Worm (Caenorhabditis elegans): ENCODE data around the gene srh-56.

srh-56 gene

DNA sequence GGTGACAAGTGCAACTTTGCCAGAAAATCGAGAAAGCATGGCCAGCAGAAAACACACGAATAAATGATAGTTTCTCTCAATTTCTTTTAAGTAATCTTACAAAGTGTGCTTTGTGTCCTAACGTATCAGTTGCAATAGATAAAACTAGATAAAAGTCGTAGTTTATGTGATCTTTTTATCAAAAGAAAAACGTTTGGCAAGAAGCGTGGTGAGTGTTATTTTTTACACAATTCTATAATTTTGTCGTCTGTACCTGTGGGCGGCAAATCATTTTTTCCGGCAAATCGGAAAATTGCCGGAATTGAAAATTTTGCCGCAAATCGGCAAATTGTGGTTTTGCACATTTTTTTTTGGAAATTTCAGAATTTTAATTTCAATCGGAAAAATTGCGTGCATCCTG, 4.2 kb upstream of the srh-56 start, which contains the start of gene R05D8.9:
TSS of gene R05D8.9 (minus strand) at position 101 of the 400 bp plus-strand sequence.
- TF ChIP-seq med-1 (GFP tag; optimal IDR thresholded peaks at IDR 0.05; ENCODE audit: insufficient read depth) (no peak), flt-1 (GFP tag; IDR thresholded peaks at IDR 0.05) (no peak), tab-1 (GFP tag; IDR thresholded peaks at IDR 0.05) (no peak), klf-2 (GFP tag; conservative IDR thresholded peaks at IDR 0.05) (no peak), T22C8.4 (GFP tag; IDR thresholded peaks at IDR 0.05) (no peak), ref-1 (GFP tag; conservative IDR thresholded peaks at IDR 0.05) (no peak), ztf-29 (GFP tag; IDR thresholded peaks at IDR 0.05) (no peak), ztf-23 (GFP tag; IDR thresholded peaks at IDR 0.05) (no peak), cog-1 (tag; optimal IDR thresholded peaks at IDR 0.05) (no peak)

DNA sequence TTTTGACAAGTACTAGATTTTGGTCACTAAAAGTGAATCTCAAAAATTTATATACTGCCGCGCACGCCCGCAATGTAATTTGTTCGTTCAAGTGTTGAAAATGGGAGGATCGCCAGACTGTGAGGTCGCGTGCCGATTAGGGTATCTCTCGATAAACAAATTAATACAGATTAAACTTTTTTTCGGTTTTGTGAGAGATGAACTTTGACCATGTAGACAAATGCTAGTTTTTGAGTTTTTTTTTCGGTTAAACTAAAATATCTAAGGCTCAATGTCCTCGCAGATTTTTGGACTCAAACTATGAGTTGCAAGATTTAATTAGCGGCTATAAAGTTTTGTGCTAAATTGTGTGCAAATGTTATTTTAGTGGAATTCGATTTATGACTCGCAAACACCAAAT, 1.9 kb upstream of the srh-56 start, which contains the start of gene dhs-15:
TSS of gene dhs-15 (minus strand) at position 101 of the 400 bp plus-strand sequence.
- TF ChIP-seq med-1 (GFP tag; optimal IDR thresholded peaks at IDR 0.05; ENCODE audit: insufficient read depth) (no peak), flt-1 (GFP tag; IDR thresholded peaks at IDR 0.05) (no peak), T22C8.4 (GFP tag; IDR thresholded peaks at IDR 0.05) (no peak), ztf-29 (GFP tag; IDR thresholded peaks at IDR 0.05) (no peak), klf-2 (GFP tag; conservative IDR thresholded peaks at IDR 0.05) (no peak), ztf-23 (GFP tag; IDR thresholded peaks at IDR 0.05) (no peak), ref-1 (GFP tag; conservative IDR thresholded peaks at IDR 0.05) (no peak), tab-1 (GFP tag; IDR thresholded peaks at IDR 0.05) (no peak), cog-1 (tag; optimal IDR thresholded peaks at IDR 0.05) (no peak)

DNA sequence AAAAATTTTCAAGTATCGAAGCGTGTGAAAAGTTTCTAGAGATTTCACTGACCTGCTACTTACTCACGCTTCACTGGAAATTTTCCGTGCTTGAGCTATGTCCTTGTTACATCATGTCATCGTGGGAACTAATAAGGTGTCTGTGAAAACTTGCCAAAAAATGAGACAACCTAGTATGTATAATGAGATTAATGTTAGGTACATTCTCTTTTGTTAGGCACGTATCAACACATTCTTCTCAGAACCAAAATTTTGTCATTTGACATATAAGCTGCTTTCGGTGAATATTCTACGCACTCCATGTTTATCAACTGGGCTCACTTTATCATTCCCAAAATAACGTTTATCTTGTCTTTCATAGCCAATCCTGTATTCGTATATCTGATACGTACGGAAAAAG, 2.4 kb downstream of the srh-56 start, which contains the start of gene srj-18:
TSS of gene srj-18 (plus strand) at position 301 of the 400 bp plus-strand sequence.
- TF ChIP-seq ztf-23 (GFP tag; IDR thresholded peaks at IDR 0.05) (no peak), med-1 (GFP tag; optimal IDR thresholded peaks at IDR 0.05; ENCODE audit: insufficient read depth) (no peak)

DNA sequence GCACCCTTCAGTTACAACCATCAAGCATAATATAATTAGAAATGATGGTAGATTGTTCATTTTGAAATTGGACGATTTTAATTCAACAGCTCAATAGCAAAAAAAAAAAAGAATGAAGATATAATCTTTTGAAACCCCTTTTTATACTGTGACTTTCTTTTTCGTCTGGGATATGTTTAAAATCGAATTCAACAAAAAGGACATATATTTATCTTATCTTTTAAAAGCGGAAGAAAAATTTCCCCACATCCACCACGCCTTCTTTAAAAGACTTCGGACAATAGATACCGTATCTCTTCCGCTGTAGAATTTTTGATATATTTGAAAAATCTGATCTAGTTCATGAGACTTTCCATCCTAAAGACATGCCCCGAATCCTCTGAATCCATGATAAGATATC, 9.1 kb downstream of the srh-56 start, which contains the start of gene R05D8.11:
TSS of gene R05D8.11 (minus strand) at position 101 of the 400 bp plus-strand sequence.
- TF ChIP-seq cog-1 (tag; optimal IDR thresholded peaks at IDR 0.05) (no peak), med-1 (GFP tag; optimal IDR thresholded peaks at IDR 0.05; ENCODE audit: insufficient read depth) (no peak), klf-2 (GFP tag; conservative IDR thresholded peaks at IDR 0.05) (no peak), ztf-29 (GFP tag; IDR thresholded peaks at IDR 0.05) (no peak), flt-1 (GFP tag; IDR thresholded peaks at IDR 0.05) (no peak), T22C8.4 (GFP tag; IDR thresholded peaks at IDR 0.05) (no peak), tab-1 (GFP tag; IDR thresholded peaks at IDR 0.05) (no peak), ztf-23 (GFP tag; IDR thresholded peaks at IDR 0.05) (no peak), ref-1 (GFP tag; conservative IDR thresholded peaks at IDR 0.05) (no peak)

DNA sequence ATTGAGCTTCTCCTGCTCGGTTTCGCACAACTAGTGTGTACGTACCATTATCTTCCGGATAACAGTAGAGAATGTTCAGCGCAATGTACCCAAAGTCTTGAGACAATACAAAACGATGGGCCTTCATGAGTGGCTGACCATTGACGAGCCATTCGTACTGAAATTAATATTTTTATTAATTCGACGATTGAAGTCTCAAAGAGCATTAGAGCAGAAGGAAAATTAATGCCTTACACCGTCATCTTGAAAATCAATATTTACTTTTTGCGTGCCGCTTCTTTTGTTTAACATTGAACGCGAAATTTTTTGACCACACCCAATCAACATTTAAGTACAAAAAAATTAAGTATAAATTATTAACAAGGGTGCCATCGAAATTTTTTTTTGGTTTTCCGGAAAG, 21.3 kb downstream of the srh-56 start:
- no peak for TF ChIP-seq ztf-23 (GFP tag; IDR thresholded peaks at IDR 0.05)
- no peak for TF ChIP-seq T22C8.4 (GFP tag; IDR thresholded peaks at IDR 0.05)
- TF ChIP-seq cog-1 (tag; optimal IDR thresholded peaks at IDR 0.05): no peak
- no peak for TF ChIP-seq ztf-29 (GFP tag; IDR thresholded peaks at IDR 0.05)
- no peak for TF ChIP-seq med-1 (GFP tag; optimal IDR thresholded peaks at IDR 0.05; ENCODE audit: insufficient read depth)
- no peak for TF ChIP-seq ref-1 (GFP tag; conservative IDR thresholded peaks at IDR 0.05)
- no peak for TF ChIP-seq tab-1 (GFP tag; IDR thresholded peaks at IDR 0.05)
- no peak for TF ChIP-seq klf-2 (GFP tag; conservative IDR thresholded peaks at IDR 0.05)
- TF ChIP-seq flt-1 (GFP tag; IDR thresholded peaks at IDR 0.05): no peak

DNA sequence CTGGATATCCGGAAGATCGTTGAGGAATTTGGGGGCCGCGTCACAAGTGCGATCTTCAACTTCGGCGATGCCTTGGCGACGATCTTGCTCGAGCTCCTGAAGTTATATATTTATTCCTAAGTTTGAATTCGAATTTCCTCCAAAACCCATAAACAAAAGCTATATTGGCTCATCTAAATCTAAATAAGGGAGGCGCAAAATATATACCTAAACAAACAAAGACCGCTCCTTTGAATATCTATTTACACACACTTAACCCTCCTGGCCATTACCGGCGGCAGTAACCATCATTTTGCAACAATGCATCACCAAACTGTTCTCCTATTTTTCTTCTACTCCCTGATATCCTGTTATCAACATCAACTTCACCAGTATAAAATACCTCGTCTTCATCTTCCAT, 24.3 kb downstream of the srh-56 start, which contains the start of gene F54E2.2:
TSS of gene F54E2.2 (plus strand) at position 301 of the 400 bp plus-strand sequence.
- TF ChIP-seq klf-2 (GFP tag; conservative IDR thresholded peaks at IDR 0.05): no peak
- TF ChIP-seq cog-1 (tag; optimal IDR thresholded peaks at IDR 0.05): no peak
- TF ChIP-seq ztf-29 (GFP tag; IDR thresholded peaks at IDR 0.05): no peak
- TF ChIP-seq tab-1 (GFP tag; IDR thresholded peaks at IDR 0.05): no peak
- TF ChIP-seq T22C8.4 (GFP tag; IDR thresholded peaks at IDR 0.05): no peak
- no peak for TF ChIP-seq ref-1 (GFP tag; conservative IDR thresholded peaks at IDR 0.05)
- no peak for TF ChIP-seq ztf-23 (GFP tag; IDR thresholded peaks at IDR 0.05)
- no peak for TF ChIP-seq flt-1 (GFP tag; IDR thresholded peaks at IDR 0.05)
- TF ChIP-seq med-1 (GFP tag; optimal IDR thresholded peaks at IDR 0.05; ENCODE audit: insufficient read depth): no peak

DNA sequence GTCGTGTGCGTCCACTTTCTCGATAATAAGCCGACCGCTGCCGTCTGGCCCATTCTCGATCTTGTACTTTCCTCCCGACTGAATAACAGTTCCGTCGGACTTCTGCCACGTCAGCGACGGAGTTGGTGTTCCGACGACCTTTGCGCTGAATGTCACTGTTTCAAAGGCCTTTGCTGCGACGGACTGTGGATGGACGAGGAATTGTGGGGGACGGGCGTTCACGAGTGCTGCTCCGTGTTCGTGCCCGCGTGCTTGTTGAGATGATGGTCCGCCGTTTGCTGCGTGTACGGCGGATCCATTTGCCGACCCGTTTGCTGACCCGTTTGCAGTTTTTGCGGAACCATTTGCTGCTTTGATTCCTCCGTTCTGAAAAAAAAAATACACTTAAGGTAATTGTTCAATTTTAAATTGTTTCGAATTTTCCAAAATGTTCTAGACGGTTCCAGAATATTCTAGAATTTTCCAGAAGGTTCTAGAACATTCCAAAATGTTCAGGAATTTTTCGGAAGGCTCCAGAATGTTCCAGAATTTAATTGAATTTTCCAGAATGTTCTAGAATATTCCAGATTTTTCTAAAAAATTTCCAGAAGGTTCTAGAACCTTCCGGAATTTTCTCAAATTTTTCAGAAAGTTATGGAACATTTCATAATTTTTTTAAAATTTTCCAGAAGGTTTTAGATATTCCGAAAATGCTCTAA, 27.7 kb downstream of the srh-56 start:
- TF ChIP-seq klf-2 (GFP tag; conservative IDR thresholded peaks at IDR 0.05) (no peak), tab-1 (GFP tag; IDR thresholded peaks at IDR 0.05) (no peak), ztf-23 (GFP tag; IDR thresholded peaks at IDR 0.05) (no peak), cog-1 (tag; optimal IDR thresholded peaks at IDR 0.05) (no peak), ref-1 (GFP tag; conservative IDR thresholded peaks at IDR 0.05) (no peak), flt-1 (GFP tag; IDR thresholded peaks at IDR 0.05) (no peak), med-1 (GFP tag; optimal IDR thresholded peaks at IDR 0.05; ENCODE audit: insufficient read depth) (no peak), ztf-29 (GFP tag; IDR thresholded peaks at IDR 0.05) (no peak), T22C8.4 (GFP tag; IDR thresholded peaks at IDR 0.05) (no peak)

DNA sequence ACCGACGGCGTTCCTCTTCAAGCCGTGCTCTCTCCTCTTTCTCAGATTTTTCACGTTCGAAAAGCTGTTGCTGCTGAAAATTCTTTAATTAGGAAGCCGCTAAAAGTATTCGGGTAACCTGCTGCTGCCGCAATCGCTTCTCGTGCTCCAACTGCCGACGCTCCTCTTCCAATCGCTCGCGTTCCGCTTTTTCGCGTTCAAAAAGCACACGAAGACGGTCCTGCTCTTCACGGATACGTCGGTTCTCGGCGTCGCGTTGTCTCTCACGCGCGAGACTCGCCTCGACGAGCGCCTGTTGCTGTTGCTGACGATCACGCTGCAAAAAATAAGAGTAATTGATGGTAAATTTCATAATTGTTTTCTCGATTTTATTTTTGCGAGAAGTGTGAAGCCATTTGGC, 29.0 kb downstream of the srh-56 start:
- no peak for TF ChIP-seq tab-1 (GFP tag; IDR thresholded peaks at IDR 0.05)
- TF ChIP-seq ref-1 (GFP tag; conservative IDR thresholded peaks at IDR 0.05): no peak
- no peak for TF ChIP-seq T22C8.4 (GFP tag; IDR thresholded peaks at IDR 0.05)
- no peak for TF ChIP-seq ztf-23 (GFP tag; IDR thresholded peaks at IDR 0.05)
- no peak for TF ChIP-seq klf-2 (GFP tag; conservative IDR thresholded peaks at IDR 0.05)
- TF ChIP-seq flt-1 (GFP tag; IDR thresholded peaks at IDR 0.05): no peak
- TF ChIP-seq ztf-29 (GFP tag; IDR thresholded peaks at IDR 0.05): no peak
- no peak for TF ChIP-seq med-1 (GFP tag; optimal IDR thresholded peaks at IDR 0.05; ENCODE audit: insufficient read depth)
- no peak for TF ChIP-seq cog-1 (tag; optimal IDR thresholded peaks at IDR 0.05)

DNA sequence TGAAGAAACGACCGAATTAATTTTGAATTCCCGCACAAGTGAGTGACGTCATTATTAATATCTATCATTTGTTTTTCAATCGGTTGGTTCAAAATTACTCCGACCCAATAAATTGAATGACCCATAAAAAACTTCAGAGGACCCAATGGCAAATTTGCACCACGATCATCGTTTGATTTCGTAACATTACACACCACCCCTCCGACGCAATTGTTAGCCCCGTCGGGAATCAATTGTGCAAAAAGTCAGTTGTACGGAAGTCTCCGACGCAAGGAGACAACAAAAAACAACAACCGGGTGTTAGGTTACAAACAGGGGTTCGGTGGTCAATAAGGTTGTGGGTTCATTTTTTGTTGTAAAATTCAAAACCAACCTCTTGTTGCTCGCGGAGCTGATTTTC, 30.3 kb downstream of the srh-56 start:
- no peak for TF ChIP-seq med-1 (GFP tag; optimal IDR thresholded peaks at IDR 0.05; ENCODE audit: insufficient read depth)
- TF ChIP-seq klf-2 (GFP tag; conservative IDR thresholded peaks at IDR 0.05): no peak
- no peak for TF ChIP-seq cog-1 (tag; optimal IDR thresholded peaks at IDR 0.05)
- no peak for TF ChIP-seq ztf-29 (GFP tag; IDR thresholded peaks at IDR 0.05)

Measured in whole organism, midembryonic.